Fruit fly (Drosophila melanogaster): ENCODE data around the gene MnM.
A peak's percentile ranks its signal among the peaks of the same experiment; 100 is the strongest.

Gene MnM

dm6 chr3L:3126478-3126877, 51.9 kb downstream of the MnM start:
- TF ChIP-seq CG6276 (GFP tag; optimal IDR thresholded peaks at IDR 0.05) (no peak), dsx (GFP tag; optimal IDR thresholded peaks at IDR 0.05; ENCODE audit: poor library complexity, severe bottlenecking) (no peak), salr (GFP tag; optimal IDR thresholded peaks at IDR 0.05) (no peak), ss (GFP tag; optimal IDR thresholded peaks at IDR 0.05) (peak in 1 of 2 experiments; percentile 10), CG9139 (GFP tag; optimal IDR thresholded peaks at IDR 0.05) (no peak), svp (GFP tag) (peak; percentile 44)

dm6 chr3L:3125649-3126130, 52.7 kb downstream of the MnM start:
- TF ChIP-seq dsx (GFP tag; optimal IDR thresholded peaks at IDR 0.05; ENCODE audit: poor library complexity, severe bottlenecking) (peak; percentile 60), Eip78C (GFP tag) (peak; percentile 92), CG3919 (GFP tag; optimal IDR thresholded peaks at IDR 0.05) (no peak), vri (GFP tag; optimal IDR thresholded peaks at IDR 0.05) (peak; percentile 28), CG32006 (GFP tag; optimal IDR thresholded peaks at IDR 0.05) (peak; percentile 47), esn (GFP tag; optimal IDR thresholded peaks at IDR 0.05) (peak; percentile 45), CG8319 (GFP tag; optimal IDR thresholded peaks at IDR 0.05) (no peak), CG31627 (GFP tag; optimal IDR thresholded peaks at IDR 0.05) (peak; percentile 9), CG6276 (GFP tag; optimal IDR thresholded peaks at IDR 0.05) (no peak), Sox15 (GFP tag; optimal IDR thresholded peaks at IDR 0.05) (peak; percentile 1), svp (GFP tag) (no peak), CG15336 (GFP tag; IDR thresholded peaks at IDR 0.05) (no peak; the same call in 1 of the 2 replicates), Lpt (GFP tag; optimal IDR thresholded peaks at IDR 0.05) (peak; percentile 22), CG1621 (tag; optimal IDR thresholded peaks at IDR 0.05) (no peak), Hr39 (GFP tag; optimal IDR thresholded peaks at IDR 0.05) (peak; percentile 19), Smox (GFP tag; optimal IDR thresholded peaks at IDR 0.05) (peak; percentile 17), Gug (GFP tag; IDR thresholded peaks at IDR 0.05) (no peak), Eip93F (GFP tag; optimal IDR thresholded peaks at IDR 0.05) (no peak), cyc (GFP tag; optimal IDR thresholded peaks at IDR 0.05) (no peak), Hr4 (GFP tag; optimal IDR thresholded peaks at IDR 0.05) (no peak), Sox14 (GFP tag; optimal IDR thresholded peaks at IDR 0.05) (peak; percentile 55), Blimp-1 (GFP tag; optimal IDR thresholded peaks at IDR 0.05) (no peak), acj6 (GFP tag; optimal IDR thresholded peaks at IDR 0.05) (peak; percentile 50), fkh (GFP tag; optimal IDR thresholded peaks at IDR 0.05) (peak; percentile 34), CG8119 (GFP tag; IDR thresholded peaks at IDR 0.05) (no peak), Hr38 (GFP tag; optimal IDR thresholded peaks at IDR 0.05) (no peak), Ets96B (tag; optimal IDR thresholded peaks at IDR 0.05) (no peak), fd59A (GFP tag; optimal IDR thresholded peaks at IDR 0.05) (no peak), CG6808 (GFP tag; optimal IDR thresholded peaks at IDR 0.05) (no peak), ss (GFP tag; optimal IDR thresholded peaks at IDR 0.05) (peak; percentile 16 to 35), pdm3 (GFP tag; optimal IDR thresholded peaks at IDR 0.05) (peak; percentile 11), CG10631 (GFP tag; optimal IDR thresholded peaks at IDR 0.05) (peak; percentile 6), Sox102F (GFP tag; optimal IDR thresholded peaks at IDR 0.05) (peak; percentile 48), topi (GFP tag; optimal IDR thresholded peaks at IDR 0.05) (no peak), Met (GFP tag; optimal IDR thresholded peaks at IDR 0.05) (peak; percentile 41), CG8632 (GFP tag; optimal IDR thresholded peaks at IDR 0.05) (peak; percentile 21), CG6792 (GFP tag; optimal IDR thresholded peaks at IDR 0.05) (no peak), net (GFP tag; optimal IDR thresholded peaks at IDR 0.05) (no peak), eg (GFP tag; IDR thresholded peaks at IDR 0.05) (no peak), CG4318 (GFP tag; optimal IDR thresholded peaks at IDR 0.05) (peak; percentile 9), CG34406 (GFP tag; optimal IDR thresholded peaks at IDR 0.05) (peak; percentile 25)

All from whole organism, prepupa.